Worm (Caenorhabditis elegans) whole organism, young adult: Measurements from ENCODE around the gene str-238.

ENCODE experiments used
- F33H1.4 ChIP-seq: fragments of 200-800 bp; sonication (Bioruptor generic); IDR thresholded peaks from 2 replicates; pipeline ENCODE4 v1.3.6; 2022; ENCODE audit warnings: missing genetic modification reagents, missing genetic modification characterization, missing compliant biosample characterization
- Y79H2A.3 ChIP-seq: fragments of 200-800 bp; sonication (Bioruptor generic); conservative IDR thresholded peaks from 2 replicates; pipeline ENCODE4 v1.3.6; 2022; ENCODE audit warnings: missing genetic modification reagents, missing genetic modification characterization, missing compliant biosample characterization
- dox-1 ChIP-seq: fragments of 200-800 bp; sonication (Bioruptor generic); IDR thresholded peaks from 2 replicates; pipeline ENCODE4 v1.3.6; 2022; ENCODE audit warnings: missing genetic modification reagents, missing genetic modification characterization, missing compliant biosample characterization
- dpff-1 ChIP-seq: sonication (generic microtip); optimal IDR thresholded peaks from 2 replicates; lab custom pipeline; 2017; ENCODE audit warnings: mild to moderate bottlenecking, missing genetic modification characterization, missing compliant biosample characterization
- ekl-4 ChIP-seq: fragments of 200-800 bp; sonication (Bioruptor generic); IDR thresholded peaks from 2 replicates; pipeline ENCODE4 v1.3.6; 2022; ENCODE audit warnings: missing genetic modification reagents, missing genetic modification characterization, missing compliant biosample characterization
- let-526 ChIP-seq: fragments of 200-800 bp; sonication (Bioruptor generic); IDR thresholded peaks from 2 replicates; pipeline ENCODE4 v1.3.6; 2022; ENCODE audit warnings: missing genetic modification reagents, missing genetic modification characterization, missing compliant biosample characterization
- lsl-1 ChIP-seq: fragments of 200-800 bp; sonication (Bioruptor generic); optimal IDR thresholded peaks from 2 replicates; lab custom pipeline; 2018; ENCODE audit warnings: mild to moderate bottlenecking, missing genetic modification characterization, moderate library complexity, missing compliant biosample characterization
- mel-28 ChIP-seq: sonication (generic microtip); optimal IDR thresholded peaks from 2 replicates; lab custom pipeline; 2016; ENCODE audit warnings: borderline replicate concordance, mild to moderate bottlenecking, missing genetic modification characterization, missing compliant biosample characterization
- nhr-120 ChIP-seq: fragments of 200-800 bp; sonication (Bioruptor generic); IDR thresholded peaks from 2 replicates; pipeline ENCODE4 v1.3.6; 2022; ENCODE audit warnings: missing genetic modification characterization, missing compliant biosample characterization
- nhr-80 ChIP-seq: sonication (generic microtip); optimal IDR thresholded peaks from 2 replicates; lab custom pipeline; 2016; ENCODE audit warnings: missing genetic modification characterization, missing compliant biosample characterization
- snpc-4 ChIP-seq, 5 experiments: fragments of 150-350 bp in 1 of 5; sonication (generic microtip) in 4 of 5; optimal IDR thresholded peaks; 2 replicates each; lab custom pipeline; 2014 to 2018; ENCODE audit warnings: missing genetic modification characterization in 5 of 5, missing biosample characterization in 3 of 5, antibody characterized with exemption in 2 of 5, mild to moderate bottlenecking in 2 of 5, missing compliant biosample characterization in 2 of 5, missing genotype in 2 of 5, moderate library complexity in 2 of 5, missing genetic modification reagents in 1 of 5
- zfh-2 ChIP-seq: fragments of 200-800 bp; sonication (Bioruptor generic); conservative IDR thresholded peaks from 2 replicates; pipeline ENCODE4 v1.3.6; 2022; ENCODE audit warnings: missing genetic modification reagents, missing genetic modification characterization, missing compliant biosample characterization
- ztf-26 ChIP-seq: sonication (generic microtip); optimal IDR thresholded peaks from 2 replicates; lab custom pipeline; 2017; ENCODE audit warnings: missing genetic modification characterization, missing compliant biosample characterization

- TF ChIP-seq nhr-120 (no peak), nhr-80 (tag; lab: Kevin White, UChicago) (no peak), ztf-26 (no peak), let-526 (GFP tag; lab: Robert Waterston, UW) (no peak), snpc-4 (GFP tag; optimal IDR thresholded peaks at IDR 0.05; lab: Kevin White, UChicago) (no peak), snpc-4 (tag; optimal IDR thresholded peaks at IDR 0.05; lab: Kevin White, UChicago) (no peak), ekl-4 (GFP tag; lab: Robert Waterston, UW) (no peak), F33H1.4 (GFP tag; lab: Robert Waterston, UW) (no peak), zfh-2 (GFP tag; lab: Robert Waterston, UW) (no peak), dox-1 (GFP tag; lab: Robert Waterston, UW) (no peak), Y79H2A.3 (GFP tag; lab: Robert Waterston, UW) (no peak), dpff-1 (tag; lab: Kevin White, UChicago) (no peak), mel-28 (no peak), lsl-1 (GFP tag; lab: Kevin White, UChicago) (no peak)
These were observed 43.4 kb downstream of the str-238 start for ce11 chrV:808260-808659.
